Fruit fly (Drosophila melanogaster) whole organism, embryonic: Measurements from ENCODE around the gene CG3651.

Experiments
- Ada2b ChIP-seq: fragments of 200-800 bp; sonication (Bioruptor generic); IDR thresholded peaks from 2 replicates; pipeline ENCODE4 v1.3.6; 2022; ENCODE audit warnings: missing biosample characterization, missing genetic modification characterization
- Asciz ChIP-seq: fragments of 200-800 bp; sonication (Bioruptor generic); optimal IDR thresholded peaks from 2 replicates; lab custom pipeline; 2017; ENCODE audit warnings: missing biosample characterization, mild to moderate bottlenecking, missing genetic modification characterization, missing genetic modification reagents
- Bteb2 ChIP-seq: fragments of 200-800 bp; sonication (Bioruptor generic); optimal IDR thresholded peaks from 2 replicates; lab custom pipeline; 2016; ENCODE audit warnings: missing biosample characterization, missing genetic modification characterization
- CG1024 ChIP-seq: fragments of 200-800 bp; sonication (Bioruptor generic); IDR thresholded peaks from 2 replicates; pipeline ENCODE4 v1.3.6; 2022; ENCODE audit warnings: missing biosample characterization, missing genetic modification characterization
- CG10654 ChIP-seq: fragments of 200-800 bp; sonication (Bioruptor generic); optimal IDR thresholded peaks from 2 replicates; lab custom pipeline; 2016; ENCODE audit warnings: missing biosample characterization, missing genetic modification characterization
- CG11560 ChIP-seq: fragments of 200-800 bp; sonication (Bioruptor generic); IDR thresholded peaks from 3 replicates; pipeline ENCODE4 v1.3.6; 2022; ENCODE audit warnings: missing biosample characterization, missing genetic modification characterization
- CG13287 ChIP-seq: fragments of 200-800 bp; sonication (Bioruptor generic); IDR thresholded peaks from 2 replicates; pipeline ENCODE4 v1.3.6; 2022; ENCODE audit warnings: missing biosample characterization, missing genetic modification characterization; ENCODE audit not compliant: partially characterized antibody
- CG14441 ChIP-seq: fragments of 200-800 bp; sonication (Bioruptor generic); IDR thresholded peaks from 2 replicates; pipeline ENCODE4 v1.3.6; 2022; ENCODE audit warnings: missing biosample characterization, missing genetic modification characterization
- CG15601 ChIP-seq: fragments of 200-800 bp; sonication (Bioruptor generic); optimal IDR thresholded peaks from 3 replicates; lab custom pipeline; 2019; ENCODE audit warnings: missing biosample characterization, mild to moderate bottlenecking, missing genetic modification characterization, moderate library complexity
- CG2116 ChIP-seq: fragments of 200-800 bp; sonication (Bioruptor generic); optimal IDR thresholded peaks from 3 replicates; lab custom pipeline; 2018; ENCODE audit warnings: missing biosample characterization, mild to moderate bottlenecking, missing genetic modification characterization
- CG2678 ChIP-seq: fragments of 200-800 bp; sonication (Bioruptor generic); optimal IDR thresholded peaks from 3 replicates; lab custom pipeline; 2019; ENCODE audit warnings: missing biosample characterization, mild to moderate bottlenecking, missing genetic modification characterization, moderate library complexity
- CG30020 ChIP-seq: fragments of 200-800 bp; optimal IDR thresholded peaks from 2 replicates; lab custom pipeline; 2019; ENCODE audit warnings: missing biosample characterization, mild to moderate bottlenecking, missing genetic modification characterization, moderate library complexity
- CG31365 ChIP-seq: fragments of 200-800 bp; sonication (Bioruptor generic); optimal IDR thresholded peaks from 2 replicates; lab custom pipeline; 2018; ENCODE audit warnings: missing biosample characterization, mild to moderate bottlenecking, missing genetic modification characterization
- CG31388 ChIP-seq: fragments of 200-800 bp; sonication (Bioruptor generic); optimal IDR thresholded peaks from 2 replicates; lab custom pipeline; 2016; ENCODE audit warnings: missing biosample characterization, missing genetic modification characterization
- CG3995 ChIP-seq: fragments of 200-800 bp; sonication (Bioruptor generic); optimal IDR thresholded peaks from 3 replicates; lab custom pipeline; 2016; ENCODE audit warnings: missing biosample characterization, missing genetic modification characterization
- CG5180 ChIP-seq: fragments of 200-800 bp; sonication (Bioruptor generic); optimal IDR thresholded peaks from 3 replicates; lab custom pipeline; 2017; ENCODE audit warnings: missing biosample characterization, missing genetic modification characterization, mild to moderate bottlenecking, moderate library complexity, missing genetic modification reagents
- CG7271 ChIP-seq: fragments of 200-800 bp; sonication (Bioruptor generic); optimal IDR thresholded peaks from 2 replicates; lab custom pipeline; 2018; ENCODE audit warnings: missing biosample characterization, mild to moderate bottlenecking, missing genetic modification characterization, moderate library complexity
- CG7357 ChIP-seq: fragments of 200-800 bp; sonication (Bioruptor generic); IDR thresholded peaks from 3 replicates; pipeline ENCODE4 v1.3.6; 2022; ENCODE audit warnings: missing biosample characterization, missing genetic modification characterization
- CG7372 ChIP-seq: fragments of 200-800 bp; sonication (Bioruptor generic); IDR thresholded peaks from 2 replicates; pipeline ENCODE4 v1.3.6; 2022; ENCODE audit warnings: missing biosample characterization, missing genetic modification characterization
- CG7745 ChIP-seq: fragments of 200-800 bp; sonication (Bioruptor generic); optimal IDR thresholded peaks from 2 replicates; lab custom pipeline; 2018; ENCODE audit warnings: missing biosample characterization, mild to moderate bottlenecking, missing genetic modification characterization, moderate library complexity
- CG9609 ChIP-seq: fragments of 200-800 bp; sonication (Bioruptor generic); optimal IDR thresholded peaks from 3 replicates; lab custom pipeline; 2016; ENCODE audit warnings: missing biosample characterization, missing genetic modification characterization
- CkIIα-i1 ChIP-seq: fragments of 200-800 bp; sonication (Bioruptor generic); IDR thresholded peaks from 2 replicates; pipeline ENCODE4 v1.3.6; 2022; ENCODE audit warnings: missing biosample characterization, missing genetic modification characterization
- D ChIP-seq, 2 experiments: fragments of 200-800 bp in 1 of 2; fragments of >200 bp in 1 of 2; sonication (Bioruptor generic) in 1 of 2; optimal IDR thresholded peaks; 2 replicates in 1 of 2; 3 replicates in 1 of 2; lab custom pipeline; 2017; ENCODE audit warnings: mild to moderate bottlenecking in 1 of 2, missing biosample characterization in 1 of 2, missing genetic modification characterization in 1 of 2, missing genetic modification reagents in 1 of 2
- Dll ChIP-seq: fragments of 200-800 bp; sonication (Bioruptor generic); IDR thresholded peaks from 4 replicates; pipeline ENCODE4 v1.3.6; 2022; ENCODE audit warnings: missing biosample characterization, missing genetic modification characterization; ENCODE audit not compliant: partially characterized antibody
- ERR ChIP-seq: fragments of 200-800 bp; sonication (Bioruptor generic); optimal IDR thresholded peaks from 2 replicates; lab custom pipeline; 2016; ENCODE audit warnings: missing biosample characterization, missing genetic modification characterization
- Fer3 ChIP-seq: fragments of 200-800 bp; sonication (Bioruptor generic); optimal IDR thresholded peaks from 2 replicates; lab custom pipeline; 2018; ENCODE audit warnings: missing biosample characterization, mild to moderate bottlenecking, missing genetic modification characterization, moderate library complexity
- HLHmδ ChIP-seq: fragments of 200-800 bp; sonication (Bioruptor generic); optimal IDR thresholded peaks from 2 replicates; lab custom pipeline; 2018; ENCODE audit warnings: missing biosample characterization, mild to moderate bottlenecking, missing genetic modification characterization, moderate library complexity
- Hsf ChIP-seq: fragments of 200-800 bp; sonication (Bioruptor generic); optimal IDR thresholded peaks from 3 replicates; lab custom pipeline; 2016; ENCODE audit warnings: missing biosample characterization, missing genetic modification characterization
- Meics ChIP-seq: fragments of 200-800 bp; sonication (Bioruptor generic); optimal IDR thresholded peaks from 2 replicates; lab custom pipeline; 2017; ENCODE audit warnings: missing biosample characterization, mild to moderate bottlenecking, missing genetic modification characterization
- Myb ChIP-seq: fragments of 200-800 bp; sonication (Bioruptor generic); optimal IDR thresholded peaks from 2 replicates; lab custom pipeline; 2016; ENCODE audit warnings: missing biosample characterization, missing genetic modification characterization
- Neu2 ChIP-seq: fragments of 200-800 bp; sonication (Bioruptor generic); optimal IDR thresholded peaks from 3 replicates; lab custom pipeline; 2016; ENCODE audit warnings: missing biosample characterization, missing genetic modification characterization, borderline replicate concordance
- Oaz ChIP-seq: fragments of 200-800 bp; sonication (Bioruptor generic); IDR thresholded peaks from 2 replicates; pipeline ENCODE4 v1.3.6; 2022; ENCODE audit warnings: missing biosample characterization, missing genetic modification characterization
- Rx ChIP-seq: fragments of 200-800 bp; sonication (Bioruptor generic); IDR thresholded peaks from 2 replicates; pipeline ENCODE4 v1.3.6; 2022; ENCODE audit warnings: missing biosample characterization, missing genetic modification characterization
- Sry-δ ChIP-seq: fragments of 200-800 bp; sonication (Bioruptor generic); optimal IDR thresholded peaks from 2 replicates; lab custom pipeline; 2016; ENCODE audit warnings: missing biosample characterization, missing genetic modification characterization
- al ChIP-seq: fragments of 200-800 bp; sonication (Bioruptor generic); IDR thresholded peaks from 2 replicates; pipeline ENCODE4 v1.3.6; 2022; ENCODE audit warnings: missing biosample characterization, missing genetic modification characterization
- amos ChIP-seq: fragments of 200-800 bp; sonication (Bioruptor generic); IDR thresholded peaks from 2 replicates; pipeline ENCODE4 v1.3.6; 2022; ENCODE audit warnings: missing biosample characterization, missing genetic modification characterization; ENCODE audit not compliant: partially characterized antibody
- bab2 ChIP-seq: fragments of 200-800 bp; sonication (Bioruptor generic); optimal IDR thresholded peaks from 2 replicates; lab custom pipeline; 2016; ENCODE audit warnings: missing biosample characterization, missing genetic modification characterization
- chinmo ChIP-seq: fragments of 200-800 bp; sonication (Bioruptor generic); IDR thresholded peaks from 4 replicates; pipeline ENCODE4 v1.3.6; 2022; ENCODE audit warnings: missing biosample characterization, missing genetic modification characterization; ENCODE audit not compliant: partially characterized antibody
- dan ChIP-seq: fragments of 200-800 bp; sonication (Bioruptor generic); IDR thresholded peaks from 2 replicates; pipeline ENCODE4 v1.3.6; 2022; ENCODE audit warnings: missing biosample characterization, missing genetic modification characterization
- eve ChIP-seq, 2 experiments: fragments of >200 bp; optimal IDR thresholded peaks; 2 replicates each; lab custom pipeline; 2017; ENCODE audit warnings: missing biosample characterization in 2 of 2, missing genetic modification characterization in 2 of 2
- hb ChIP-seq: fragments of 200-800 bp; sonication (Bioruptor generic); IDR thresholded peaks from 3 replicates; pipeline ENCODE4 v1.3.6; 2022; ENCODE audit warnings: missing biosample characterization, missing genetic modification characterization; ENCODE audit not compliant: partially characterized antibody
- inv ChIP-seq: fragments of 200-800 bp; sonication (Bioruptor generic); IDR thresholded peaks from 2 replicates; pipeline ENCODE4 v1.3.6; 2022; ENCODE audit warnings: missing biosample characterization, missing genetic modification characterization; ENCODE audit not compliant: partially characterized antibody
- org-1 ChIP-seq: fragments of 200-800 bp; sonication (Bioruptor generic); optimal IDR thresholded peaks from 2 replicates; lab custom pipeline; 2017; ENCODE audit warnings: missing biosample characterization, missing genetic modification characterization
- otp ChIP-seq: fragments of 200-800 bp; sonication (Bioruptor generic); IDR thresholded peaks from 3 replicates; pipeline ENCODE4, ENCODE4 v1.3.6; 2022; ENCODE audit warnings: missing biosample characterization, missing genetic modification characterization
- prd ChIP-seq, 3 experiments: fragments of >200 bp in 2 of 3; fragments of 200-800 bp in 1 of 3; sonication (Bioruptor generic) in 1 of 3; optimal IDR thresholded peaks in 2 of 3; IDR thresholded peaks in 1 of 3; 2 replicates in 2 of 3; 3 replicates in 1 of 3; pipeline versions ENCODE4 v1.3.6 to Lab custom; 2017 to 2022; ENCODE audit warnings: missing biosample characterization in 1 of 3, missing genetic modification characterization in 1 of 3
- sisA ChIP-seq: fragments of 200-800 bp; sonication (Bioruptor generic); IDR thresholded peaks from 2 replicates; pipeline ENCODE4 v1.3.6; 2022; ENCODE audit warnings: missing biosample characterization, missing genetic modification characterization
- vvl ChIP-seq: fragments of 200-800 bp; sonication (Bioruptor generic); IDR thresholded peaks from 2 replicates; pipeline ENCODE4 v1.3.6; 2022; ENCODE audit warnings: missing biosample characterization, missing genetic modification characterization
- wdn ChIP-seq: fragments of 200-800 bp; sonication (Bioruptor generic); IDR thresholded peaks from 2 replicates; pipeline ENCODE4 v1.3.6; 2022; ENCODE audit warnings: missing biosample characterization, missing genetic modification characterization
- zfh1 ChIP-seq: fragments of 200-800 bp; sonication (Bioruptor generic); IDR thresholded peaks from 3 replicates; pipeline ENCODE4 v1.3.6; 2022; ENCODE audit warnings: missing biosample characterization, missing genetic modification characterization

The CG3651 gene

DNA sequence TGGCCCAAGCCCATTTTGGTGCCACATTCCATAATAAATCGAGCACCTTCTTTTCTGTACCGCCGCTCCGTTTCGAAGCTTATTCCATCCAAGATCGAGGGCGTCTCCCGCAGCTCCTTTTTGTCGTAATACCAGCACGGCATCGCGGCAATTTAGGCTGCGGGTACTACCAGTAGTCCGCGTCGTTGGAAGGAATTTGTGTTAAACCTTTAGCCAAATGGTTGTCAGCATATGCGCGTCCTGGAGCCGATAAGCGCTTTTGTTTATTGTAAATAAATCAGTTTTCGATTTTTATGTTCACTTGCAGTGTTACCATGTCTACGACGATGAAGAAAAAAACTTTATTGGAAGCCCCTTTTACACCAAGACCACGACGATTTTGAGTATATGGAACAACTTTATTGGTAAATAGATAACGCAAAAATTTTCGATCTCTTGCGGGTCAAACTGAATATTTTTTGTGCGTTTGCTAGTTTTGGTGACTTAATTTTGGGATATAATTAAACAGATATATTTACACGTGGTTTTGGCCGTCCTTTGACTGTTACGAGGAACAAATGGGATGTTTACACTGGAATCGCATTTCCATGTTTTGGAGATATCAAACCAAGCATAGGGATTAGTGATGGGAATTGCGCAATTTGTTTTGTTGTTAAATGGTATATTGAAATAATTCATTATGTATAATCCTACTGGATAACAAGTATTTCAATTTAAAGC lies 8.6 kb downstream of the CG3651 start, which contains the start of gene CycK (continued):
- TF ChIP-seq Fer3 (tag; lab: Kevin White, UChicago) (no peak), CG30020 (tag; lab: Kevin White, UChicago) (peak; percentile 98), CG7745 (no peak), CkIIα-i1 (GFP tag; lab: Robert Waterston, UW) (no peak), vvl (no peak), HLHmδ (GFP tag; lab: Kevin White, UChicago) (no peak), dan (no peak), zfh1 (no peak), wdn (GFP tag; lab: Robert Waterston, UW) (no peak), CG7357 (GFP tag; lab: Robert Waterston, UW) (peak; percentile 95), Hsf (GFP tag; lab: Kevin White, UChicago) (peak; percentile 10), CG31365 (no peak), Oaz (GFP tag; lab: Robert Waterston, UW) (no peak), CG10654 (GFP tag; lab: Kevin White, UChicago) (no peak), CG7372 (no peak), Myb (GFP tag; lab: Kevin White, UChicago) (no peak), CG9609 (GFP tag; lab: Kevin White, UChicago) (peak; percentile 20), CG2678 (tag; lab: Kevin White, UChicago) (no peak), CG31388 (GFP tag; lab: Kevin White, UChicago) (no peak), amos (GFP tag; lab: Robert Waterston, UW) (no peak), al (GFP tag; lab: Robert Waterston, UW) (no peak), eve (GFP tag; optimal IDR thresholded peaks at IDR 0.05; lab: Kevin White, UChicago) (peak in 1 of 2 experiments; percentile 51), CG2116 (GFP tag; lab: Kevin White, UChicago) (peak; percentile 22), CG1024 (peak; percentile 90), sisA (no peak), Ada2b (GFP tag; lab: Robert Waterston, UW) (no peak), CG7271 (tag; lab: Kevin White, UChicago) (no peak), CG13287 (GFP tag; lab: Robert Waterston, UW) (no peak), Neu2 (GFP tag; lab: Kevin White, UChicago) (peak; percentile 68), Sry-δ (GFP tag; lab: Kevin White, UChicago) (peak; percentile 67), Bteb2 (GFP tag; lab: Kevin White, UChicago) (no peak), org-1 (no peak), Dll (GFP tag; lab: Robert Waterston, UW) (no peak), CG3995 (GFP tag; lab: Kevin White, UChicago) (peak; percentile 92), CG5180 (GFP tag; lab: Kevin White, UChicago) (no peak), inv (GFP tag; lab: Robert Waterston, UW) (no peak), chinmo (no peak), D (optimal IDR thresholded peaks at IDR 0.05; lab: Kevin White, UChicago) (no peak), D (GFP tag; optimal IDR thresholded peaks at IDR 0.05; lab: Kevin White, UChicago) (no peak), Rx (GFP tag; lab: Robert Waterston, UW) (no peak), CG15601 (tag; lab: Kevin White, UChicago) (no peak), bab2 (no peak), Meics (GFP tag; lab: Kevin White, UChicago) (no peak), CG11560 (tag; lab: Robert Waterston, UW) (no peak), ERR (GFP tag; lab: Kevin White, UChicago) (no peak), CG14441 (0 out of 2 replicates have a peak, but pooled peaks have one; percentile 32), otp (GFP tag; lab: Robert Waterston, UW) (no peak), prd (optimal IDR thresholded peaks at IDR 0.05; lab: Kevin White, UChicago) (no peak), prd (GFP tag; IDR thresholded peaks at IDR 0.05; lab: Robert Waterston, UW) (peak; percentile 43; the same call in 1 of the 3 replicates), Asciz (GFP tag; lab: Kevin White, UChicago) (no peak), hb (GFP tag; lab: Robert Waterston, UW) (no peak)
